Fruit fly (Drosophila melanogaster) whole organism, wandering third instar larva: ENCODE data around the gene zf30C.

Experiments used
- GATAd ChIP-seq: sonication (Bioruptor generic); optimal IDR thresholded peaks from 2 replicates; lab custom pipeline; 2016; ENCODE audit warnings: missing biosample characterization, missing genetic modification characterization
- dsf ChIP-seq: sonication (Bioruptor generic); optimal IDR thresholded peaks from 2 replicates; lab custom pipeline; 2016; ENCODE audit warnings: missing biosample characterization, missing genetic modification characterization, borderline replicate concordance
- h ChIP-seq: fragments of 200-800 bp; sonication (Bioruptor generic); optimal IDR thresholded peaks from 3 replicates; lab custom pipeline; 2016; ENCODE audit warnings: missing biosample characterization, mild to moderate bottlenecking, missing genetic modification characterization
- pan ChIP-seq: fragments of >200 bp; optimal IDR thresholded peaks from 2 replicates; lab custom pipeline; 2017

- TF ChIP-seq pan (lab: Kevin White, UChicago): no peak
- TF ChIP-seq dsf (GFP tag; lab: Kevin White, UChicago): no peak
- no peak for TF ChIP-seq h (GFP tag; lab: Kevin White, UChicago)
- TF ChIP-seq GATAd (GFP tag; lab: Kevin White, UChicago): no peak
Measured at dm6 chr2L:9743823-9744222, 14.3 kb upstream of the zf30C start.
